Worm (Caenorhabditis elegans): Measurements from ENCODE around the gene ccd-5.

Gene ccd-5

DNA sequence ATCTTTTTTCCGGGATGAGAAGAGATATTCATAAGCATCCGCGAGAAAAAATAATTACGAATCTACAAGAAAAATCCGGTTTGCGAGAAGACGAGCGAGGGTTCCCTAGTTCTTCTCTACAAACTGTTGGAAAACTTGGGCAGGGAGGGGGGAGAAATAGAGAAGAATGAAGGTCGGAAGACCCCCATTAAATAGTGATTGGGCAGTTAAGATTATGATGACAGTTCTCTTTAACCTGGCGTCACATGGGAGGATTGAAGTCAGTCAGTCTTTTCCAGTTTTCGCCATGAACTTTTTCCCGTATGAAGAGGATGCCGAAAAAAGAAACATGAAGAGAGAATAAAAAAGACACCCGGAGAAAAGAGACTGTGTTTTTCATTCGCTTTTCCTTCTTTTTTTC lies 18.3 kb upstream of the ccd-5 start:
- no peak for TF ChIP-seq ztf-4 (tag; optimal IDR thresholded peaks at IDR 0.05)
- peak; percentile 86 for TF ChIP-seq nhr-25 (tag; optimal IDR thresholded peaks at IDR 0.05)
- no peak for TF ChIP-seq aly-2 (tag; optimal IDR thresholded peaks at IDR 0.05)
- peak; percentile 71 for TF ChIP-seq nhr-43 (tag; optimal IDR thresholded peaks at IDR 0.05; ENCODE audit: poor library complexity, severe bottlenecking)
- peak; percentile 67 for TF ChIP-seq ama-1 (optimal IDR thresholded peaks at IDR 0.05)
- peak; percentile 15 for TF ChIP-seq lsy-12 (tag; optimal IDR thresholded peaks at IDR 0.05)
- TF ChIP-seq elt-3 (tag; optimal IDR thresholded peaks at IDR 0.05) = peak in 1 of 3 experiments; percentile 25
- peak; percentile 15 for TF ChIP-seq tbx-2 (tag; optimal IDR thresholded peaks at IDR 0.05)
- TF ChIP-seq mdl-1 (tag; optimal IDR thresholded peaks at IDR 0.05) = peak; percentile 1
- TF ChIP-seq fos-1 (tag; optimal IDR thresholded peaks at IDR 0.05) = no peak
- no peak for TF ChIP-seq hmg-11 (tag; optimal IDR thresholded peaks at IDR 0.05)
- TF ChIP-seq pqm-1 (tag; optimal IDR thresholded peaks at IDR 0.05) = no peak
- peak; percentile 76 for TF ChIP-seq egl-5 (tag; optimal IDR thresholded peaks at IDR 0.05)
- TF ChIP-seq nhr-23 (tag; optimal IDR thresholded peaks at IDR 0.05) = peak; percentile 89
- peak; percentile 23 for TF ChIP-seq nfya-1 (tag; optimal IDR thresholded peaks at IDR 0.05; ENCODE audit: insufficient read depth)
- TF ChIP-seq jun-1 (tag; optimal IDR thresholded peaks at IDR 0.05) = peak; percentile 13

DNA sequence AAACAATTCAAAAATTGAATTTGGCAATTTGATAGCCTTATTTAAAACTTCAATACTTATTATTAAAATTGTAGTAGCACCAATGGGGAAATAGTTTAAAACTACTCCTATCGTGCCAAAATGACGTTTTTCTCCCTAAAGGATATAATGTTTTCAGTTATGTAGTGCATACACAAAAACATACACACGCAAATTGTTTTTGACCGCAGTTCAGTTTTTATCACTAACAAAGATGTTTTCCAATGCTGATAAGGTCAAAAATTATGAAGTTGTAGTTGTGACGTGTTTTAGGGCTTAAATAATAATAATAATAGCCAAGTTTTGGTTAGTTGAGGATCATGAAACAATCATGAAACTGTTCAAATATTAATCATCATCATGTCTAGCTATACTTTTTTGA lies 17.6 kb upstream of the ccd-5 start:
- TF ChIP-seq elt-2 (tag; optimal IDR thresholded peaks at IDR 0.05) = peak; percentile 18
- TF ChIP-seq nhr-43 (tag; optimal IDR thresholded peaks at IDR 0.05; ENCODE audit: poor library complexity, severe bottlenecking) = no peak

DNA sequence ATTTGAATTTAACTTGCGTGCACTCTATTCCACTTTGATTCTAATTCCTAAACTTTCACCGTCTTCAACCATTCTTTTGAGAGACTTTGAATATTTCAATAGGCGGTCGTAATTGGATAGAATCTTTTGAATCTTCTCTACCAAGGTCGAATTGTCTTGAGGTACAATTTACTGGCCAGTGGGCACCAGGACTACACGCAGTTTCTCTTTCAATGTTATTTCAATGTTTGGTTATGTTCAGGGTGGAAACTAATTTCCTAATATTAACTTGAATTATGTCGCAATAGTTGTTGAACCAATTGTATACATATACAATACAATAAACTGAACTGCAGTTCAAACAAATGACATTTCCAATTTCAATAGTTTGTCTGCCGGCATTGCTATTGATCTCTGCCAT lies 15.6 kb upstream of the ccd-5 start:
- no peak for TF ChIP-seq elt-3 (tag; optimal IDR thresholded peaks at IDR 0.05)
- peak; percentile 66 for TF ChIP-seq nhr-25 (tag; optimal IDR thresholded peaks at IDR 0.05)

DNA sequence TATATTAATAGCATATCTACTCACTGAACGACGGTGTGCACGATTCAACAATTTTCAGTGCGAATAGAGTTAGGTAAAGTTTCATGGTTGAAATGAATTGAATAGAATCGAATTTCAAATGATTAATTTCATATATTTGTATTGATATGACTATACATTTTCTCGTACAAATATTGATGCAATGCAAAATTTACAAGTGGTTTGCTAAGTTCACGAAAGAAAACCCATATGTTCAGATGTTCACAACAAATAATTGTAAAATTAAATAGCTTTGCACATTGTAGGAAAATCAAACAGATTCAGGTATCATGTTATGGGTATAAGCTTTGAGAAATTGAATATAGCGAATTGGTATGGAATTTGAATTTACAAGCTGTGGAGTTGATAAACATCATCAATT lies 13.2 kb upstream of the ccd-5 start, which contains the start of gene H01M10.2:
TSS of gene H01M10.2 (minus strand) at position 101 of the 400 bp plus-strand sequence.
- TF ChIP-seq egl-27 (tag; optimal IDR thresholded peaks at IDR 0.05) = no peak
- TF ChIP-seq ceh-16 (tag; optimal IDR thresholded peaks at IDR 0.05) = no peak
- TF ChIP-seq ceh-82 (tag; optimal IDR thresholded peaks at IDR 0.05) = no peak
- no peak for TF ChIP-seq nhr-28 (tag; optimal IDR thresholded peaks at IDR 0.05)
- no peak for TF ChIP-seq nhr-76 (tag; optimal IDR thresholded peaks at IDR 0.05)
- TF ChIP-seq daf-12 (tag; optimal IDR thresholded peaks at IDR 0.05) = no peak
- TF ChIP-seq R02D3.7 (tag; optimal IDR thresholded peaks at IDR 0.05) = no peak
- TF ChIP-seq nhr-237 (tag; optimal IDR thresholded peaks at IDR 0.05) = no peak
- TF ChIP-seq ceh-28 (tag; optimal IDR thresholded peaks at IDR 0.05) = no peak
- no peak for TF ChIP-seq pha-4 (tag; optimal IDR thresholded peaks at IDR 0.05)
- no peak for TF ChIP-seq elt-1 (tag; optimal IDR thresholded peaks at IDR 0.05)
- no peak for TF ChIP-seq zag-1 (tag; optimal IDR thresholded peaks at IDR 0.05)
- no peak for TF ChIP-seq nhr-12 (tag; optimal IDR thresholded peaks at IDR 0.05)
- no peak for TF ChIP-seq unc-39 (tag; optimal IDR thresholded peaks at IDR 0.05)
- no peak for TF ChIP-seq fos-1 (tag; optimal IDR thresholded peaks at IDR 0.05)
- TF ChIP-seq elt-3 (tag; optimal IDR thresholded peaks at IDR 0.05) = no peak
- TF ChIP-seq eor-1 (tag; optimal IDR thresholded peaks at IDR 0.05) = no peak
- no peak for TF ChIP-seq mml-1 (tag; optimal IDR thresholded peaks at IDR 0.05)
- no peak for TF ChIP-seq sea-2 (GFP tag; optimal IDR thresholded peaks at IDR 0.05)

DNA sequence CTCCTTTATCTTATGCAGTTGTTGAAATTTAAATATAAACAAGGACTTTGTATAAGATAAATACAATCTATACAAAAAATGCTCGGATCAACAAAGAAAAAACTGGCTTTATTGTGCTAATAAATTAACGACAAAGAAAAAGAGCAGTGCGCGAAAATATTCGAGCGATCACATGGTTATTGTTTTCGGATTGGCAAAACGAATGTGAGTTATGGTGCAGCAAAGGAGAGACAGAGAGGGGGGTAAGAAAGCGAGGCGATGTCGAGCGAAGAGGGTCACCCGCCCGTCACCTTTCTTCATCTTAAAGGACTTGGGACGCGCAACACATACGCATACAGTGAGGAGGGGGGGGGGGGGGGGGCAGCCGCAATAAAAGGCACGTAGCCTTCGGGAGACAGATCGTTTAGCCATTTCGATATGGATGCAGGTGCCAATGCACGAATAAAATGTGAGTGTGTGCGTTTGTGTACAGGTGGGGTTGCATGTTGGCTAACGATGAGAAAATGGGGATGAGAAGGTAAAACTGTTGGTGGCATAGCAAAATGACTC lies 10.8 kb upstream of the ccd-5 start:
- TF ChIP-seq lin-39 (tag; optimal IDR thresholded peaks at IDR 0.05) (no peak), tbx-2 (tag; optimal IDR thresholded peaks at IDR 0.05) (no peak), pha-4 (tag; optimal IDR thresholded peaks at IDR 0.05) (peak; percentile 16)

All from whole organism, L3 larva.